Fruit fly (Drosophila melanogaster) whole organism, embryonic: ENCODE data around the gene CG15876.

ENCODE experiments used
- Adf1 ChIP-seq: fragments of 200-800 bp; sonication (Bioruptor generic); IDR thresholded peaks from 2 replicates; pipeline ENCODE4 v1.3.6; 2022; ENCODE audit warnings: missing biosample characterization, missing genetic modification characterization
- Bteb2 ChIP-seq: fragments of 200-800 bp; sonication (Bioruptor generic); optimal IDR thresholded peaks from 2 replicates; lab custom pipeline; 2016; ENCODE audit warnings: missing biosample characterization, missing genetic modification characterization
- C15 ChIP-seq: fragments of 200-800 bp; sonication (Bioruptor generic); IDR thresholded peaks from 3 replicates; pipeline ENCODE4 v1.3.6; 2022; ENCODE audit warnings: missing biosample characterization, missing genetic modification characterization
- CG11504 ChIP-seq: fragments of 200-800 bp; sonication (Bioruptor generic); optimal IDR thresholded peaks from 3 replicates; lab custom pipeline; 2019; ENCODE audit warnings: missing biosample characterization, mild to moderate bottlenecking, missing genetic modification characterization, moderate library complexity
- CG11695 ChIP-seq: fragments of 200-800 bp; sonication (Bioruptor generic); IDR thresholded peaks from 3 replicates; pipeline ENCODE4 v1.3.6; 2022; ENCODE audit warnings: missing biosample characterization, missing genetic modification characterization
- CG12071 ChIP-seq: fragments of 200-800 bp; sonication (Bioruptor generic); optimal IDR thresholded peaks from 3 replicates; lab custom pipeline; 2018; ENCODE audit warnings: missing biosample characterization, mild to moderate bottlenecking, missing genetic modification characterization
- CG12219 ChIP-seq: fragments of 200-800 bp; sonication (Bioruptor generic); optimal IDR thresholded peaks from 3 replicates; lab custom pipeline; 2018; ENCODE audit warnings: missing biosample characterization, mild to moderate bottlenecking, missing genetic modification characterization
- CG12942 ChIP-seq: fragments of 200-800 bp; sonication (Bioruptor generic); optimal IDR thresholded peaks from 3 replicates; lab custom pipeline; 2016; ENCODE audit warnings: missing biosample characterization, missing genetic modification characterization
- CG13624 ChIP-seq: fragments of 200-800 bp; sonication (Bioruptor generic); optimal IDR thresholded peaks from 2 replicates; lab custom pipeline; 2016; ENCODE audit warnings: missing biosample characterization, missing genetic modification characterization
- CG14441 ChIP-seq: fragments of 200-800 bp; sonication (Bioruptor generic); IDR thresholded peaks from 2 replicates; pipeline ENCODE4 v1.3.6; 2022; ENCODE audit warnings: missing biosample characterization, missing genetic modification characterization
- CG15011 ChIP-seq: fragments of 200-800 bp; sonication (Bioruptor generic); optimal IDR thresholded peaks from 3 replicates; lab custom pipeline; 2018; ENCODE audit warnings: missing biosample characterization, mild to moderate bottlenecking, missing genetic modification characterization
- CG15269 ChIP-seq: fragments of 200-800 bp; sonication (Bioruptor generic); optimal IDR thresholded peaks from 2 replicates; lab custom pipeline; 2018; ENCODE audit warnings: missing biosample characterization, mild to moderate bottlenecking, missing genetic modification characterization, moderate library complexity
- CG15696 ChIP-seq: fragments of 200-800 bp; sonication (Bioruptor generic); optimal IDR thresholded peaks from 2 replicates; lab custom pipeline; 2019; ENCODE audit warnings: missing biosample characterization, mild to moderate bottlenecking, missing genetic modification characterization, moderate library complexity
- CG1602 ChIP-seq: fragments of 200-800 bp; sonication (Bioruptor generic); optimal IDR thresholded peaks from 3 replicates; lab custom pipeline; 2016; ENCODE audit warnings: missing biosample characterization, missing genetic modification characterization
- CG1792 ChIP-seq: fragments of 200-800 bp; sonication (Bioruptor generic); optimal IDR thresholded peaks from 2 replicates; lab custom pipeline; 2016; ENCODE audit warnings: missing biosample characterization, missing genetic modification characterization
- CG4282 ChIP-seq: fragments of 200-800 bp; sonication (Bioruptor generic); optimal IDR thresholded peaks from 2 replicates; lab custom pipeline; 2016; ENCODE audit warnings: missing biosample characterization, missing genetic modification characterization
- CG4424 ChIP-seq: fragments of 200-800 bp; sonication (Bioruptor generic); optimal IDR thresholded peaks from 3 replicates; lab custom pipeline; 2016; ENCODE audit warnings: missing biosample characterization, missing genetic modification characterization
- CG6272 ChIP-seq: fragments of 200-800 bp; sonication (Bioruptor generic); IDR thresholded peaks from 2 replicates; pipeline ENCODE4 v1.3.6; 2022; ENCODE audit warnings: missing biosample characterization, missing genetic modification characterization
- CG7963 ChIP-seq: fragments of 200-800 bp; sonication (Bioruptor generic); IDR thresholded peaks from 3 replicates; pipeline ENCODE4 v1.3.6; 2022; ENCODE audit warnings: missing biosample characterization, missing genetic modification characterization; ENCODE audit not compliant: partially characterized antibody
- CG9609 ChIP-seq: fragments of 200-800 bp; sonication (Bioruptor generic); optimal IDR thresholded peaks from 3 replicates; lab custom pipeline; 2016; ENCODE audit warnings: missing biosample characterization, missing genetic modification characterization
- CG9797 ChIP-seq: fragments of 200-800 bp; sonication (Bioruptor generic); optimal IDR thresholded peaks from 3 replicates; lab custom pipeline; 2018; ENCODE audit warnings: missing biosample characterization, mild to moderate bottlenecking, missing genetic modification characterization
- Dbx ChIP-seq: fragments of 200-800 bp; sonication (Bioruptor generic); IDR thresholded peaks from 3 replicates; pipeline ENCODE4 v1.3.6; 2022; ENCODE audit warnings: missing biosample characterization, missing genetic modification characterization
- E2f1 ChIP-seq: fragments of 200-800 bp; sonication (Bioruptor generic); IDR thresholded peaks from 2 replicates; pipeline ENCODE4 v1.3.6; 2022; ENCODE audit warnings: missing biosample characterization, missing genetic modification characterization
- Ets97D ChIP-seq: fragments of 200-800 bp; sonication (Bioruptor generic); optimal IDR thresholded peaks from 3 replicates; lab custom pipeline; 2016; ENCODE audit warnings: missing biosample characterization, missing genetic modification characterization
- HLH3B ChIP-seq: fragments of 200-800 bp; sonication (Bioruptor generic); IDR thresholded peaks from 2 replicates; pipeline ENCODE4 v1.3.6; 2022; ENCODE audit warnings: missing biosample characterization, missing genetic modification characterization
- HLH54F ChIP-seq: fragments of 200-800 bp; sonication (Bioruptor generic); optimal IDR thresholded peaks from 3 replicates; lab custom pipeline; 2016; ENCODE audit warnings: missing biosample characterization, missing genetic modification characterization
- NfI ChIP-seq: fragments of 200-800 bp; sonication (Bioruptor generic); optimal IDR thresholded peaks from 3 replicates; lab custom pipeline; 2018; ENCODE audit warnings: missing biosample characterization, mild to moderate bottlenecking, missing genetic modification characterization, moderate library complexity
- Ptx1 ChIP-seq: fragments of 200-800 bp; sonication (Bioruptor generic); IDR thresholded peaks from 2 replicates; pipeline ENCODE4 v1.3.6; 2022; ENCODE audit warnings: missing biosample characterization, missing genetic modification characterization
- TFAM ChIP-seq: fragments of 200-800 bp; sonication (Bioruptor generic); optimal IDR thresholded peaks from 2 replicates; lab custom pipeline; 2017; ENCODE audit warnings: missing biosample characterization, missing genetic modification characterization, inconsistent platforms
- Xrp1 ChIP-seq: fragments of 200-800 bp; sonication (Bioruptor generic); IDR thresholded peaks from 2 replicates; pipeline ENCODE4 v1.3.6; 2022; ENCODE audit warnings: missing biosample characterization, missing genetic modification characterization
- ap ChIP-seq: fragments of 200-800 bp; sonication (Bioruptor generic); IDR thresholded peaks from 2 replicates; pipeline ENCODE4 v1.3.6; 2022; ENCODE audit warnings: missing biosample characterization, missing genetic modification characterization
- chinmo ChIP-seq: fragments of 200-800 bp; sonication (Bioruptor generic); IDR thresholded peaks from 4 replicates; pipeline ENCODE4 v1.3.6; 2022; ENCODE audit warnings: missing biosample characterization, missing genetic modification characterization; ENCODE audit not compliant: partially characterized antibody
- crc ChIP-seq: fragments of 200-800 bp; sonication (Bioruptor generic); optimal IDR thresholded peaks from 2 replicates; lab custom pipeline; 2016; ENCODE audit warnings: missing biosample characterization, missing genetic modification characterization
- crol ChIP-seq: fragments of 200-800 bp; sonication (Bioruptor generic); IDR thresholded peaks from 2 replicates; pipeline ENCODE4 v1.3.6; 2022; ENCODE audit warnings: missing biosample characterization, missing genetic modification characterization
- emc ChIP-seq: fragments of 200-800 bp; sonication (Bioruptor generic); optimal IDR thresholded peaks from 2 replicates; lab custom pipeline; 2016; ENCODE audit warnings: missing biosample characterization, missing genetic modification characterization
- ewg ChIP-seq: fragments of 200-800 bp; sonication (Bioruptor generic); optimal IDR thresholded peaks from 3 replicates; lab custom pipeline; 2017; ENCODE audit warnings: mild to moderate bottlenecking, missing biosample characterization, missing genetic modification reagents, missing genetic modification characterization
- fu2 ChIP-seq: fragments of 200-800 bp; sonication (Bioruptor generic); optimal IDR thresholded peaks from 2 replicates; lab custom pipeline; 2016; ENCODE audit warnings: missing biosample characterization, missing genetic modification characterization
- ham ChIP-seq: fragments of 200-800 bp; sonication (Bioruptor generic); IDR thresholded peaks from 2 replicates; pipeline ENCODE4 v1.3.6; 2022; ENCODE audit warnings: missing biosample characterization, missing genetic modification characterization
- pan ChIP-seq, 4 experiments: fragments of >200 bp in 3 of 4; fragments of 200-800 bp in 1 of 4; sonication (Bioruptor generic) in 1 of 4; optimal IDR thresholded peaks in 3 of 4; IDR thresholded peaks in 1 of 4; 2 replicates each; pipeline versions ENCODE4 v1.3.6 to Lab custom; 2017 to 2022; ENCODE audit warnings: missing biosample characterization in 2 of 4, missing genetic modification characterization in 2 of 4, mixed read lengths in 1 of 4
- psq ChIP-seq: fragments of 200-800 bp; sonication (Bioruptor generic); optimal IDR thresholded peaks from 2 replicates; lab custom pipeline; 2017; ENCODE audit warnings: missing biosample characterization, missing genetic modification characterization
- row ChIP-seq: fragments of 200-800 bp; sonication (Bioruptor generic); IDR thresholded peaks from 3 replicates; pipeline ENCODE4 v1.3.6; 2022; ENCODE audit warnings: missing biosample characterization, missing genetic modification characterization
- sens ChIP-seq: fragments of 200-800 bp; sonication (Bioruptor generic); peaks from one replicate; lab custom pipeline; 2016; ENCODE audit warnings: missing biosample characterization, missing genetic modification characterization
- seq ChIP-seq: fragments of 200-800 bp; sonication (Bioruptor generic); IDR thresholded peaks from 2 replicates; pipeline ENCODE4 v1.3.6; 2022; ENCODE audit warnings: missing biosample characterization, missing genetic modification characterization
- sisA ChIP-seq: fragments of 200-800 bp; sonication (Bioruptor generic); IDR thresholded peaks from 2 replicates; pipeline ENCODE4 v1.3.6; 2022; ENCODE audit warnings: missing biosample characterization, missing genetic modification characterization
- tgo ChIP-seq: fragments of 200-800 bp; sonication (Bioruptor generic); IDR thresholded peaks from 3 replicates; pipeline ENCODE4 v1.3.6; 2022; ENCODE audit warnings: missing biosample characterization, missing genetic modification characterization
- ttk ChIP-seq: fragments of 200-800 bp; sonication (Bioruptor generic); IDR thresholded peaks from 2 replicates; pipeline ENCODE4 v2.1.2; 2022; ENCODE audit warnings: missing biosample characterization, missing genetic modification characterization
- vnd ChIP-seq: fragments of 200-800 bp; sonication (Bioruptor generic); IDR thresholded peaks from 3 replicates; pipeline ENCODE4 v1.3.6; 2022; ENCODE audit warnings: missing biosample characterization, missing genetic modification characterization; ENCODE audit not compliant: partially characterized antibody
- vvl ChIP-seq: fragments of 200-800 bp; sonication (Bioruptor generic); IDR thresholded peaks from 2 replicates; pipeline ENCODE4 v1.3.6; 2022; ENCODE audit warnings: missing biosample characterization, missing genetic modification characterization
- yki ChIP-seq: fragments of >200 bp; optimal IDR thresholded peaks from 3 replicates; lab custom pipeline; 2018
- z ChIP-seq: fragments of 200-800 bp; sonication (Bioruptor generic); IDR thresholded peaks from 3 replicates; pipeline ENCODE4 v1.3.6; 2022; ENCODE audit warnings: missing biosample characterization, missing genetic modification characterization
- zfh1 ChIP-seq: fragments of 200-800 bp; sonication (Bioruptor generic); IDR thresholded peaks from 3 replicates; pipeline ENCODE4 v1.3.6; 2022; ENCODE audit warnings: missing biosample characterization, missing genetic modification characterization

Gene CG15876

dm6 chr3L:4700091-4700490 is 5.4 kb upstream of the CG15876 start (continued):
- TF ChIP-seq CG1792 (no peak), CG4282 (GFP tag; lab: Kevin White, UChicago) (no peak), row (peak; percentile 33; the same call in 1 of the 3 replicates), Xrp1 (GFP tag; lab: Robert Waterston, UW) (peak; percentile 35; the same call in 1 of the 2 replicates), E2f1 (GFP tag; lab: Robert Waterston, UW) (0 out of 2 replicates have a peak, but pooled peaks have one; percentile 29), CG7963 (GFP tag; lab: Robert Waterston, UW) (no peak), sens (GFP tag; lab: Kevin White, UChicago) (peak; percentile 57), ttk (peak; percentile 16; the same call in 1 of the 2 replicates), CG15269 (tag; lab: Kevin White, UChicago) (no peak), CG15696 (tag; lab: Kevin White, UChicago) (no peak), CG14441 (GFP tag; lab: Robert Waterston, UW) (peak; percentile 56), vvl (GFP tag; lab: Robert Waterston, UW) (peak; percentile 68), sisA (GFP tag; lab: Robert Waterston, UW) (peak; percentile 25; the same call in 1 of the 2 replicates), HLH54F (GFP tag; lab: Kevin White, UChicago) (no peak), pan (optimal IDR thresholded peaks at IDR 0.05; lab: Kevin White, UChicago) (no peak), pan (GFP tag; optimal IDR thresholded peaks at IDR 0.05 in 1 of 2, IDR thresholded peaks at IDR 0.05 in 1 of 2) (peak in 1 of 2 experiments; percentile 51), tgo (GFP tag; lab: Robert Waterston, UW) (peak; percentile 44; the same call in 2 of the 3 replicates)

- TF ChIP-seq CG12942: no peak
- TF ChIP-seq C15 (GFP tag; lab: Robert Waterston, UW): no peak
- TF ChIP-seq seq (GFP tag; lab: Robert Waterston, UW): no peak
- no peak for TF ChIP-seq CG12071
- peak; percentile 7 for TF ChIP-seq vvl (GFP tag; lab: Robert Waterston, UW)
- TF ChIP-seq chinmo (GFP tag; lab: Robert Waterston, UW): peak; percentile 57; the same call in 1 of the 4 replicates
- no peak for TF ChIP-seq ewg (GFP tag; lab: Kevin White, UChicago)
- no peak for TF ChIP-seq CG11504
- no peak for TF ChIP-seq psq (GFP tag; lab: Kevin White, UChicago)
- TF ChIP-seq CG6272: no peak
- no peak for TF ChIP-seq CG12219 (GFP tag; lab: Kevin White, UChicago)
- TF ChIP-seq CG1602 (GFP tag; lab: Kevin White, UChicago): no peak
- 0 out of 2 replicates have a peak, but pooled peaks have one; percentile 0 for TF ChIP-seq Adf1 (GFP tag; lab: Robert Waterston, UW)
- TF ChIP-seq emc (GFP tag; lab: Kevin White, UChicago): no peak
- no peak for TF ChIP-seq fu2 (GFP tag; lab: Kevin White, UChicago)
- no peak for TF ChIP-seq yki (lab: Kevin White, UChicago)
- TF ChIP-seq CG13624 (GFP tag; lab: Kevin White, UChicago): no peak
- no peak for TF ChIP-seq ttk
- no peak for TF ChIP-seq HLH3B
- no peak for TF ChIP-seq ham
- TF ChIP-seq Ptx1 (GFP tag; lab: Robert Waterston, UW): no peak
These were observed 3.9 kb upstream of the CG15876 start for dm6 chr3L:4698496-4698895.

- TF ChIP-seq CG15011: peak; percentile 65
- TF ChIP-seq E2f1 (GFP tag; lab: Robert Waterston, UW): peak; percentile 83
- TF ChIP-seq CG11695 (GFP tag; lab: Robert Waterston, UW): peak; percentile 75
- TF ChIP-seq Ets97D (GFP tag; lab: Kevin White, UChicago): peak; percentile 3
- TF ChIP-seq CG4424 (GFP tag; lab: Kevin White, UChicago): peak; percentile 79
- peak; percentile 87 for TF ChIP-seq NfI (GFP tag; lab: Kevin White, UChicago)
- peak; percentile 75 for TF ChIP-seq ap (GFP tag; lab: Robert Waterston, UW)
- TF ChIP-seq Bteb2: peak; percentile 77
- TF ChIP-seq zfh1 (GFP tag; lab: Robert Waterston, UW): peak; percentile 82
- TF ChIP-seq TFAM (GFP tag; lab: Kevin White, UChicago): no peak
- TF ChIP-seq crc (GFP tag; lab: Kevin White, UChicago): peak; percentile 24
- peak; percentile 88 for TF ChIP-seq Dbx (GFP tag; lab: Robert Waterston, UW)
- TF ChIP-seq z (GFP tag; lab: Robert Waterston, UW): peak; percentile 37; the same call in 1 of the 3 replicates
- TF ChIP-seq CG9609: peak; percentile 84
- no peak for TF ChIP-seq vnd (GFP tag; lab: Robert Waterston, UW)
- TF ChIP-seq CG9797 (GFP tag; lab: Kevin White, UChicago): no peak
- TF ChIP-seq crol (GFP tag; lab: Robert Waterston, UW): no peak
These were observed 3.4 kb upstream of the CG15876 start for dm6 chr3L:4698032-4698431.
